Worm (Caenorhabditis elegans) whole organism, midembryonic: ENCODE data around the gene C06A1.6.

Experiments used
- flt-1 ChIP-seq: fragments of 200-800 bp; sonication (Bioruptor generic); IDR thresholded peaks from 2 replicates; pipeline ENCODE4 v1.3.6; 2022; ENCODE audit warnings: missing genetic modification characterization, missing compliant biosample characterization
- klf-2 ChIP-seq: fragments of 200-800 bp; sonication (Bioruptor generic); conservative IDR thresholded peaks from 2 replicates; pipeline ENCODE4 v1.3.6; 2022; ENCODE audit warnings: missing genetic modification reagents, missing genetic modification characterization, missing compliant biosample characterization
- ref-1 ChIP-seq: fragments of 200-800 bp; sonication (Bioruptor generic); conservative IDR thresholded peaks from 2 replicates; pipeline ENCODE4 v1.3.6; 2022; ENCODE audit warnings: missing genetic modification reagents, missing genetic modification characterization, missing compliant biosample characterization
- ztf-23 ChIP-seq: fragments of 200-800 bp; sonication (Bioruptor generic); IDR thresholded peaks from 2 replicates; pipeline ENCODE4 v1.3.6; 2022; ENCODE audit warnings: missing genetic modification reagents, missing genetic modification characterization, missing compliant biosample characterization

DNA sequence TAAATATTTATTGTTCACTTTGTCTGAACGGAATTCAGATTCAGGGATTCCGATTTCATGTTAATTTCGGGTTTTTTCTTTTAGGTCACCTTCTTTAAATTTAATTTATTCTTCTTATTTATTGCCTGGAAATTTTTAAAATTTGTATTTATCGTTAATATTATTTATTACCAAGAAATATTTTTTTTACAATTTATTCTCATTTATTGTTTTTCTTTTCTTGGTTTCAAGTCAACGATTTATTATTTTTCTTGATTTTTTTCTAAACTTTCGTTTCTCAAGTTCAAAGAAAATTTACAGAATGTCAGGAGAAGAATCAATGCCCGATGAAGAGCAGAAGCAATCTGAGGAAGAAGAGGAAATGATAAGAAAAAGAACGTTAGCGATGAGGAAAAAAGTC lies 23.3 kb upstream of the C06A1.6 start, which contains the start of gene crn-3:
- TF ChIP-seq flt-1 (GFP tag; lab: Robert Waterston, UW) = no peak
- TF ChIP-seq klf-2 (GFP tag; lab: Robert Waterston, UW) = no peak
- no peak for TF ChIP-seq ztf-23 (GFP tag; lab: Robert Waterston, UW)
- no peak for TF ChIP-seq ref-1 (GFP tag; lab: Robert Waterston, UW)
